Worm (Caenorhabditis elegans) whole organism, L2 larva: ENCODE measurements around the gene egl-18.

ENCODE experiments used
- Y55F3AM.14 ChIP-seq: fragments of 200-800 bp; sonication (Bioruptor generic); optimal IDR thresholded peaks from 2 replicates; lab custom pipeline; 2018; ENCODE audit warnings: mild to moderate bottlenecking, missing genetic modification characterization, missing compliant biosample characterization
- alr-1 ChIP-seq: fragments of 150-350 bp; optimal IDR thresholded peaks from 2 replicates; lab custom pipeline; 2014; ENCODE audit warnings: missing biosample characterization, missing genetic modification characterization
- aly-2 ChIP-seq: fragments of 150-350 bp; optimal IDR thresholded peaks from 2 replicates; lab custom pipeline; 2014; ENCODE audit warnings: missing biosample characterization, missing genetic modification characterization
- ama-1 ChIP-seq: fragments of 150-350 bp; optimal IDR thresholded peaks from 2 replicates; lab custom pipeline; 2018; ENCODE audit warnings: inconsistent platforms
- blmp-1 ChIP-seq: sonication (generic microtip); optimal IDR thresholded peaks from 2 replicates; lab custom pipeline; 2017; ENCODE audit warnings: missing genetic modification characterization, mild to moderate bottlenecking, missing compliant biosample characterization, antibody characterized with exemption, moderate library complexity; ENCODE audit not compliant: insufficient read depth
- ceh-16 ChIP-seq: fragments of 150-350 bp; optimal IDR thresholded peaks from 2 replicates; lab custom pipeline; 2014; ENCODE audit warnings: missing biosample characterization, missing genetic modification characterization
- crh-2 ChIP-seq: sonication (generic microtip); optimal IDR thresholded peaks from 2 replicates; lab custom pipeline; 2017; ENCODE audit warnings: missing biosample characterization, missing genetic modification characterization
- dmd-4 ChIP-seq: sonication (generic microtip); optimal IDR thresholded peaks from 2 replicates; lab custom pipeline; 2017; ENCODE audit warnings: missing biosample characterization, missing genetic modification characterization
- elt-1 ChIP-seq: fragments of 150-350 bp; optimal IDR thresholded peaks from 2 replicates; lab custom pipeline; 2014; ENCODE audit warnings: missing biosample characterization, missing genetic modification characterization
- elt-3 ChIP-seq: sonication (generic microtip); optimal IDR thresholded peaks from 2 replicates; lab custom pipeline; 2017; ENCODE audit warnings: missing biosample characterization, missing genetic modification characterization
- gmeb-1 ChIP-seq: fragments of 150-350 bp; optimal IDR thresholded peaks from 2 replicates; lab custom pipeline; 2014; ENCODE audit warnings: missing biosample characterization, missing genetic modification characterization
- lin-11 ChIP-seq: fragments of 150-350 bp; sonication (generic microtip); optimal IDR thresholded peaks from 2 replicates; lab custom pipeline; 2014; ENCODE audit warnings: missing biosample characterization, missing genetic modification characterization, inconsistent platforms, mixed read lengths
- mdl-1 ChIP-seq, 2 experiments: fragments of 150-350 bp in 1 of 2; sonication (generic microtip) in 1 of 2; optimal IDR thresholded peaks; 2 replicates each; lab custom pipeline; 2017; ENCODE audit warnings: missing biosample characterization in 2 of 2, missing genetic modification characterization in 2 of 2
- nhr-11 ChIP-seq: fragments of 150-350 bp; optimal IDR thresholded peaks from 2 replicates; lab custom pipeline; 2014; ENCODE audit warnings: missing biosample characterization, missing genetic modification characterization
- nhr-12 ChIP-seq: fragments of 150-350 bp; optimal IDR thresholded peaks from 2 replicates; lab custom pipeline; 2014; ENCODE audit warnings: missing biosample characterization, missing genetic modification characterization
- nhr-129 ChIP-seq: fragments of 150-350 bp; optimal IDR thresholded peaks from 2 replicates; lab custom pipeline; 2014; ENCODE audit warnings: missing biosample characterization, missing genetic modification characterization
- nhr-21 ChIP-seq: fragments of 150-350 bp; optimal IDR thresholded peaks from 2 replicates; lab custom pipeline; 2014; ENCODE audit warnings: missing biosample characterization, missing genetic modification characterization
- nhr-25 ChIP-seq: fragments of 150-350 bp; sonication (generic microtip); optimal IDR thresholded peaks from 3 replicates; lab custom pipeline; 2014; ENCODE audit warnings: missing biosample characterization, missing genetic modification characterization
- nhr-6 ChIP-seq: fragments of 150-350 bp; optimal IDR thresholded peaks from 2 replicates; lab custom pipeline; 2014; ENCODE audit warnings: missing biosample characterization, missing genetic modification characterization
- nhr-77 ChIP-seq: fragments of 150-350 bp; optimal IDR thresholded peaks from 2 replicates; lab custom pipeline; 2014; ENCODE audit warnings: missing biosample characterization, missing genetic modification characterization
- sem-4 ChIP-seq: fragments of 150-350 bp; optimal IDR thresholded peaks from 2 replicates; lab custom pipeline; 2014; ENCODE audit warnings: missing biosample characterization, missing genetic modification reagents, missing genetic modification characterization
- skn-1 ChIP-seq: sonication (generic microtip); optimal IDR thresholded peaks from 2 replicates; lab custom pipeline; 2017; ENCODE audit warnings: missing biosample characterization, missing genetic modification characterization
- sma-3 ChIP-seq: sonication (generic microtip); optimal IDR thresholded peaks from 2 replicates; lab custom pipeline; 2016; ENCODE audit warnings: missing genetic modification reagents, missing genetic modification characterization, missing compliant biosample characterization
- unc-39 ChIP-seq: fragments of 150-350 bp; optimal IDR thresholded peaks from 2 replicates; lab custom pipeline; 2014; ENCODE audit warnings: missing biosample characterization, missing genetic modification characterization
- unc-55 ChIP-seq: fragments of 150-350 bp; sonication (generic microtip); optimal IDR thresholded peaks from 3 replicates; lab custom pipeline; 2014; ENCODE audit warnings: missing biosample characterization, missing genetic modification reagents, missing genetic modification characterization
- unc-62 ChIP-seq: fragments of 150-350 bp; optimal IDR thresholded peaks from 2 replicates; lab custom pipeline; 2014; ENCODE audit warnings: missing biosample characterization, missing genetic modification reagents, missing genetic modification characterization
- zag-1 ChIP-seq: fragments of 150-350 bp; optimal IDR thresholded peaks from 2 replicates; lab custom pipeline; 2014; ENCODE audit warnings: missing biosample characterization, missing genetic modification characterization
- ztf-1 ChIP-seq: fragments of 200-800 bp; sonication (Bioruptor generic); conservative IDR thresholded peaks from 2 replicates; pipeline ENCODE4 v1.3.6; 2022; ENCODE audit warnings: missing genetic modification characterization, missing compliant biosample characterization
- ztf-11 ChIP-seq: sonication (generic microtip); optimal IDR thresholded peaks from 2 replicates; lab custom pipeline; 2017; ENCODE audit warnings: missing biosample characterization, missing genetic modification characterization

egl-18 gene

ce11 chrIV:1956411-1956810, 54.3 kb downstream of the egl-18 start, which contains the start of gene F52C12.6:
Gene F52C12.6, plus strand, starts transcription at chrIV:1956711.
- no peak for TF ChIP-seq nhr-11 (tag; lab: Kevin White, UChicago)
- no peak for TF ChIP-seq gmeb-1 (tag; lab: Kevin White, UChicago)
- TF ChIP-seq unc-62 (GFP tag; lab: Kevin White, UChicago), result no peak
- no peak for TF ChIP-seq elt-1 (tag; lab: Kevin White, UChicago)
- no peak for TF ChIP-seq skn-1 (tag; lab: Kevin White, UChicago)
- TF ChIP-seq blmp-1 (tag; lab: Kevin White, UChicago), result no peak
- TF ChIP-seq aly-2 (tag; lab: Kevin White, UChicago), result no peak
- no peak for TF ChIP-seq elt-3 (tag; lab: Kevin White, UChicago)
- TF ChIP-seq ceh-16 (tag; lab: Kevin White, UChicago), result no peak
- no peak for TF ChIP-seq Y55F3AM.14 (GFP tag; lab: Kevin White, UChicago)
- no peak for TF ChIP-seq nhr-77 (tag; lab: Kevin White, UChicago)
- TF ChIP-seq alr-1, result no peak
- TF ChIP-seq nhr-12, result no peak
- TF ChIP-seq ztf-1 (GFP tag; lab: Robert Waterston, UW), result no peak
- TF ChIP-seq nhr-25, result no peak
- TF ChIP-seq ztf-11, result no peak
- no peak for TF ChIP-seq sem-4 (tag; lab: Kevin White, UChicago)
- TF ChIP-seq nhr-6 (tag; lab: Kevin White, UChicago), result no peak

- TF ChIP-seq dmd-4 (no peak), lin-11 (tag; lab: Kevin White, UChicago) (no peak), unc-55 (GFP tag; lab: Kevin White, UChicago) (no peak), nhr-11 (tag; lab: Kevin White, UChicago) (no peak), mdl-1 (tag; optimal IDR thresholded peaks at IDR 0.05; lab: Kevin White, UChicago) (no peak), nhr-6 (tag; lab: Kevin White, UChicago) (no peak), sma-3 (no peak), crh-2 (tag; lab: Kevin White, UChicago) (no peak), elt-1 (tag; lab: Kevin White, UChicago) (no peak), nhr-21 (tag; lab: Kevin White, UChicago) (no peak), nhr-12 (no peak)
Observed at ce11 chrIV:1959554-1959953, 57.4 kb downstream of the egl-18 start, which contains the start of gene tdpo-1. Gene tdpo-1, plus strand, starts transcription at chrIV:1959854.

ce11 chrIV:1963247-1963646, 61.1 kb downstream of the egl-18 start, which contains the start of gene ulp-3:
Gene ulp-3, plus strand, starts transcription at chrIV:1963634.
- TF ChIP-seq unc-39 (tag; lab: Kevin White, UChicago), result no peak
- no peak for TF ChIP-seq lin-11 (tag; lab: Kevin White, UChicago)
- TF ChIP-seq alr-1, result no peak
- no peak for TF ChIP-seq nhr-11 (tag; lab: Kevin White, UChicago)
- TF ChIP-seq nhr-129, result no peak
- no peak for TF ChIP-seq zag-1 (tag; lab: Kevin White, UChicago)

ce11 chrIV:1964057-1964456, 61.9 kb downstream of the egl-18 start:
- no peak for TF ChIP-seq ama-1 (lab: Kevin White, UChicago)
- no peak for TF ChIP-seq nhr-129

- TF ChIP-seq sma-3, result no peak
Observed at ce11 chrIV:1965135-1965534, 63.0 kb downstream of the egl-18 start, which contains the start of gene Y48A5A.1. Gene Y48A5A.1, plus strand, starts transcription at chrIV:1965481.
